Fruit fly (Drosophila melanogaster) whole organism, embryonic: ENCODE measurements around the gene CG11670.

ENCODE experiments used
- Bgb ChIP-seq: fragments of 200-800 bp; sonication (Bioruptor generic); IDR thresholded peaks from 2 replicates; pipeline ENCODE4 v1.3.6; 2022; ENCODE audit warnings: missing biosample characterization, missing genetic modification characterization; ENCODE audit not compliant: partially characterized antibody
- CG10959 ChIP-seq: fragments of 200-800 bp; sonication (Bioruptor generic); IDR thresholded peaks from 2 replicates; pipeline ENCODE4 v1.3.6; 2022; ENCODE audit warnings: missing biosample characterization, missing genetic modification characterization
- CG10979 ChIP-seq: fragments of 200-800 bp; sonication (Bioruptor generic); optimal IDR thresholded peaks from 2 replicates; lab custom pipeline; 2018; ENCODE audit warnings: missing biosample characterization, mild to moderate bottlenecking, missing genetic modification characterization, moderate library complexity
- CG11504 ChIP-seq: fragments of 200-800 bp; sonication (Bioruptor generic); optimal IDR thresholded peaks from 3 replicates; lab custom pipeline; 2019; ENCODE audit warnings: missing biosample characterization, mild to moderate bottlenecking, missing genetic modification characterization, moderate library complexity
- CG11695 ChIP-seq: fragments of 200-800 bp; sonication (Bioruptor generic); IDR thresholded peaks from 3 replicates; pipeline ENCODE4 v1.3.6; 2022; ENCODE audit warnings: missing biosample characterization, missing genetic modification characterization
- CG12155 ChIP-seq: fragments of 200-800 bp; sonication (Bioruptor generic); optimal IDR thresholded peaks from 3 replicates; lab custom pipeline; 2016; ENCODE audit warnings: missing biosample characterization, missing genetic modification characterization
- CG1233 ChIP-seq: fragments of 200-800 bp; sonication (Bioruptor generic); optimal IDR thresholded peaks from 4 replicates; lab custom pipeline; 2018; ENCODE audit warnings: missing biosample characterization, mild to moderate bottlenecking, missing genetic modification characterization
- CG13123 ChIP-seq: fragments of 200-800 bp; sonication (Bioruptor generic); optimal IDR thresholded peaks from 2 replicates; lab custom pipeline; 2016; ENCODE audit warnings: missing biosample characterization, missing genetic modification characterization
- CG14050 ChIP-seq: fragments of 200-800 bp; sonication (Bioruptor generic); IDR thresholded peaks from 3 replicates; pipeline ENCODE4 v1.3.6; 2022; ENCODE audit warnings: missing biosample characterization, missing genetic modification characterization
- CG17328 ChIP-seq: fragments of 200-800 bp; sonication (Bioruptor generic); IDR thresholded peaks from 2 replicates; pipeline ENCODE4 v1.3.6; 2022; ENCODE audit warnings: missing biosample characterization, missing genetic modification characterization
- CG17359 ChIP-seq: fragments of 200-800 bp; sonication (Bioruptor generic); optimal IDR thresholded peaks from 3 replicates; lab custom pipeline; 2018; ENCODE audit warnings: missing biosample characterization, mild to moderate bottlenecking, missing genetic modification characterization, moderate library complexity
- CG17802 ChIP-seq: fragments of 200-800 bp; sonication (Bioruptor generic); optimal IDR thresholded peaks from 2 replicates; lab custom pipeline; 2018; ENCODE audit warnings: missing biosample characterization, mild to moderate bottlenecking, missing genetic modification characterization, moderate library complexity
- CG17912 ChIP-seq: fragments of 200-800 bp; sonication (Bioruptor generic); optimal IDR thresholded peaks from 2 replicates; lab custom pipeline; 2018; ENCODE audit warnings: missing biosample characterization, mild to moderate bottlenecking, missing genetic modification characterization
- CG18764 ChIP-seq: fragments of 200-800 bp; sonication (Bioruptor generic); optimal IDR thresholded peaks from 3 replicates; lab custom pipeline; 2016; ENCODE audit warnings: missing biosample characterization, missing genetic modification characterization
- CG2875 ChIP-seq: fragments of 200-800 bp; sonication (Bioruptor generic); optimal IDR thresholded peaks from 2 replicates; lab custom pipeline; 2017; ENCODE audit warnings: missing biosample characterization, mild to moderate bottlenecking, missing genetic modification characterization, missing genetic modification reagents
- CG30431 ChIP-seq: fragments of 200-800 bp; sonication (Bioruptor generic); optimal IDR thresholded peaks from 2 replicates; lab custom pipeline; 2017; ENCODE audit warnings: missing biosample characterization, missing genetic modification characterization
- CG31388 ChIP-seq: fragments of 200-800 bp; sonication (Bioruptor generic); optimal IDR thresholded peaks from 2 replicates; lab custom pipeline; 2016; ENCODE audit warnings: missing biosample characterization, missing genetic modification characterization
- CG4282 ChIP-seq: fragments of 200-800 bp; sonication (Bioruptor generic); optimal IDR thresholded peaks from 2 replicates; lab custom pipeline; 2016; ENCODE audit warnings: missing biosample characterization, missing genetic modification characterization
- CG5245 ChIP-seq: fragments of 200-800 bp; sonication (Bioruptor generic); optimal IDR thresholded peaks from 3 replicates; lab custom pipeline; 2016; ENCODE audit warnings: missing biosample characterization, missing genetic modification characterization
- CG7745 ChIP-seq: fragments of 200-800 bp; sonication (Bioruptor generic); optimal IDR thresholded peaks from 2 replicates; lab custom pipeline; 2018; ENCODE audit warnings: missing biosample characterization, mild to moderate bottlenecking, missing genetic modification characterization, moderate library complexity
- CG7786 ChIP-seq: fragments of 200-800 bp; sonication (Bioruptor generic); optimal IDR thresholded peaks from 2 replicates; lab custom pipeline; 2016; ENCODE audit warnings: missing biosample characterization, missing genetic modification characterization
- CG8944 ChIP-seq: fragments of 200-800 bp; sonication (Bioruptor generic); optimal IDR thresholded peaks from 3 replicates; lab custom pipeline; 2016; ENCODE audit warnings: missing biosample characterization, missing genetic modification characterization
- Dek ChIP-seq: fragments of 200-800 bp; sonication (Bioruptor generic); optimal IDR thresholded peaks from 3 replicates; lab custom pipeline; 2019; ENCODE audit warnings: missing biosample characterization, mild to moderate bottlenecking, missing genetic modification characterization, moderate library complexity
- HmgZ ChIP-seq: fragments of 200-800 bp; sonication (Bioruptor generic); optimal IDR thresholded peaks from 2 replicates; lab custom pipeline; 2018; ENCODE audit warnings: missing biosample characterization, mild to moderate bottlenecking, missing genetic modification characterization
- Jarid2 ChIP-seq: fragments of 200-800 bp; sonication (Bioruptor generic); optimal IDR thresholded peaks from 3 replicates; lab custom pipeline; 2017; ENCODE audit warnings: mild to moderate bottlenecking, missing biosample characterization, missing genetic modification reagents, missing genetic modification characterization
- Mes4 ChIP-seq: fragments of 200-800 bp; sonication (Bioruptor generic); optimal IDR thresholded peaks from 2 replicates; lab custom pipeline; 2016; ENCODE audit warnings: missing biosample characterization, missing genetic modification characterization
- Sry-δ ChIP-seq: fragments of 200-800 bp; sonication (Bioruptor generic); optimal IDR thresholded peaks from 2 replicates; lab custom pipeline; 2016; ENCODE audit warnings: missing biosample characterization, missing genetic modification characterization
- abd-A ChIP-seq: fragments of 200-800 bp; sonication (Bioruptor generic); optimal IDR thresholded peaks from 3 replicates; lab custom pipeline; 2019; ENCODE audit warnings: missing biosample characterization, mild to moderate bottlenecking, missing genetic modification characterization, moderate library complexity
- bcd ChIP-seq: fragments of 200-800 bp; sonication (Bioruptor generic); optimal IDR thresholded peaks from 2 replicates; lab custom pipeline; 2017; ENCODE audit warnings: missing biosample characterization, mild to moderate bottlenecking, missing genetic modification characterization
- br ChIP-seq: fragments of >200 bp; optimal IDR thresholded peaks from 2 replicates; lab custom pipeline; 2017
- btn ChIP-seq: fragments of 200-800 bp; sonication (Bioruptor generic); optimal IDR thresholded peaks from 2 replicates; lab custom pipeline; 2016; ENCODE audit warnings: missing biosample characterization, missing genetic modification characterization
- corto ChIP-seq: fragments of 200-800 bp; sonication (Bioruptor generic); optimal IDR thresholded peaks from 2 replicates; lab custom pipeline; 2016; ENCODE audit warnings: missing biosample characterization, mild to moderate bottlenecking, missing genetic modification characterization, moderate library complexity
- disco-r ChIP-seq: fragments of 200-800 bp; sonication (Bioruptor generic); optimal IDR thresholded peaks from 2 replicates; lab custom pipeline; 2016; ENCODE audit warnings: missing biosample characterization, missing genetic modification characterization
- grau ChIP-seq: fragments of 200-800 bp; optimal IDR thresholded peaks from 3 replicates; lab custom pipeline; 2019; ENCODE audit warnings: missing biosample characterization, mild to moderate bottlenecking, missing genetic modification characterization, moderate library complexity
- gsb-n ChIP-seq: fragments of 200-800 bp; sonication (Bioruptor generic); optimal IDR thresholded peaks from 3 replicates; lab custom pipeline; 2018; ENCODE audit warnings: missing biosample characterization, mild to moderate bottlenecking, missing genetic modification characterization
- gt ChIP-seq: fragments of 200-800 bp; sonication (Bioruptor generic); IDR thresholded peaks from 2 replicates; pipeline ENCODE4 v1.3.6; 2022; ENCODE audit warnings: missing biosample characterization, missing genetic modification characterization
- kay ChIP-seq: fragments of 200-800 bp; sonication (Bioruptor generic); optimal IDR thresholded peaks from 2 replicates; lab custom pipeline; 2016; ENCODE audit warnings: missing biosample characterization, missing genetic modification characterization
- knrl ChIP-seq: fragments of 200-800 bp; sonication (Bioruptor generic); IDR thresholded peaks from 3 replicates; pipeline ENCODE4 v1.3.6; 2022; ENCODE audit warnings: missing biosample characterization, missing genetic modification characterization; ENCODE audit not compliant: partially characterized antibody
- lov ChIP-seq, 2 experiments: fragments of 200-800 bp in 1 of 2; fragments of >200 bp in 1 of 2; sonication (Bioruptor generic) in 1 of 2; IDR thresholded peaks in 1 of 2; optimal IDR thresholded peaks in 1 of 2; 2 replicates in 1 of 2; 3 replicates in 1 of 2; pipeline versions ENCODE4 v1.3.6 to Lab custom; 2017 to 2022; ENCODE audit warnings: missing biosample characterization in 1 of 2, missing genetic modification characterization in 1 of 2
- nau ChIP-seq: fragments of 200-800 bp; sonication (Bioruptor generic); optimal IDR thresholded peaks from 3 replicates; lab custom pipeline; 2017; ENCODE audit warnings: missing biosample characterization, mild to moderate bottlenecking, missing genetic modification characterization, missing genetic modification reagents
- oc ChIP-seq: fragments of 200-800 bp; sonication (Bioruptor generic); optimal IDR thresholded peaks from 2 replicates; lab custom pipeline; 2018; ENCODE audit warnings: missing biosample characterization, mild to moderate bottlenecking, missing genetic modification characterization, moderate library complexity
- prd ChIP-seq, 3 experiments: fragments of >200 bp in 2 of 3; fragments of 200-800 bp in 1 of 3; sonication (Bioruptor generic) in 1 of 3; optimal IDR thresholded peaks in 2 of 3; IDR thresholded peaks in 1 of 3; 2 replicates in 2 of 3; 3 replicates in 1 of 3; pipeline versions ENCODE4 v1.3.6 to Lab custom; 2017 to 2022; ENCODE audit warnings: missing biosample characterization in 1 of 3, missing genetic modification characterization in 1 of 3
- pzg ChIP-seq: fragments of 200-800 bp; sonication (Bioruptor generic); optimal IDR thresholded peaks from 3 replicates; lab custom pipeline; 2018; ENCODE audit warnings: missing biosample characterization, mild to moderate bottlenecking, missing genetic modification characterization, moderate library complexity
- sens-2 ChIP-seq: fragments of 200-800 bp; sonication (Bioruptor generic); IDR thresholded peaks from 2 replicates; pipeline ENCODE4 v1.3.6; 2022; ENCODE audit warnings: missing biosample characterization, missing genetic modification characterization
- sisA ChIP-seq: fragments of 200-800 bp; sonication (Bioruptor generic); IDR thresholded peaks from 2 replicates; pipeline ENCODE4 v1.3.6; 2022; ENCODE audit warnings: missing biosample characterization, missing genetic modification characterization
- slbo ChIP-seq: fragments of 200-800 bp; sonication (Bioruptor generic); IDR thresholded peaks from 2 replicates; pipeline ENCODE4 v1.3.6; 2022; ENCODE audit warnings: missing biosample characterization, missing genetic modification characterization
- tap ChIP-seq: fragments of 200-800 bp; optimal IDR thresholded peaks from 3 replicates; lab custom pipeline; 2019; ENCODE audit warnings: missing biosample characterization, mild to moderate bottlenecking, missing genetic modification characterization, moderate library complexity
- wek ChIP-seq: fragments of 200-800 bp; sonication (Bioruptor generic); optimal IDR thresholded peaks from 3 replicates; lab custom pipeline; 2018; ENCODE audit warnings: missing biosample characterization, mild to moderate bottlenecking, missing genetic modification characterization, moderate library complexity
- zfh1 ChIP-seq: fragments of 200-800 bp; sonication (Bioruptor generic); IDR thresholded peaks from 3 replicates; pipeline ENCODE4 v1.3.6; 2022; ENCODE audit warnings: missing biosample characterization, missing genetic modification characterization

CG11670 gene

dm6 chr3R:13051942-13052693, 10.3 kb downstream of the CG11670 start, which contains the start of gene pic (continued):
- TF ChIP-seq CG1233 (GFP tag; lab: Kevin White, UChicago) (no peak), CG30431 (GFP tag; lab: Kevin White, UChicago) (no peak), gsb-n (no peak), kay (GFP tag; lab: Kevin White, UChicago) (peak; percentile 26), disco-r (GFP tag; lab: Kevin White, UChicago) (no peak), CG11695 (no peak), Bgb (GFP tag; lab: Robert Waterston, UW) (peak; percentile 75), btn (GFP tag; lab: Kevin White, UChicago) (no peak), CG10959 (GFP tag; lab: Robert Waterston, UW) (no peak), CG17912 (no peak), CG13123 (GFP tag; lab: Kevin White, UChicago) (no peak), grau (tag; lab: Kevin White, UChicago) (no peak), lov (optimal IDR thresholded peaks at IDR 0.05; lab: Kevin White, UChicago) (no peak), lov (GFP tag; IDR thresholded peaks at IDR 0.05; lab: Robert Waterston, UW) (no peak), abd-A (no peak), slbo (GFP tag; lab: Robert Waterston, UW) (no peak), CG31388 (GFP tag; lab: Kevin White, UChicago) (no peak), Sry-δ (peak; percentile 85), CG18764 (GFP tag; lab: Kevin White, UChicago) (no peak), CG7786 (GFP tag; lab: Kevin White, UChicago) (no peak), Mes4 (GFP tag; lab: Kevin White, UChicago) (no peak), sens-2 (GFP tag; lab: Robert Waterston, UW) (no peak), CG17802 (no peak), CG11504 (tag; lab: Kevin White, UChicago) (no peak), CG17328 (no peak), CG7745 (no peak), CG14050 (GFP tag; lab: Robert Waterston, UW) (no peak), pzg (GFP tag; lab: Kevin White, UChicago) (peak; percentile 77), HmgZ (no peak), zfh1 (no peak), tap (tag; lab: Kevin White, UChicago) (no peak), bcd (GFP tag; lab: Kevin White, UChicago) (no peak), gt (GFP tag; lab: Robert Waterston, UW) (no peak), sisA (no peak), Jarid2 (GFP tag; lab: Kevin White, UChicago) (no peak), CG2875 (no peak), knrl (GFP tag; lab: Robert Waterston, UW) (peak; percentile 85), nau (no peak), br (no peak), CG10979 (no peak), CG8944 (GFP tag; lab: Kevin White, UChicago) (no peak), wek (GFP tag; lab: Kevin White, UChicago) (no peak), CG12155 (GFP tag; lab: Kevin White, UChicago) (no peak), CG4282 (GFP tag; lab: Kevin White, UChicago) (no peak), prd (optimal IDR thresholded peaks at IDR 0.05; lab: Kevin White, UChicago) (no peak), prd (GFP tag; IDR thresholded peaks at IDR 0.05; lab: Robert Waterston, UW) (no peak), corto (GFP tag; lab: Kevin White, UChicago) (no peak), CG5245 (GFP tag; lab: Kevin White, UChicago) (no peak), CG17359 (no peak), oc (tag; lab: Kevin White, UChicago) (no peak), Dek (no peak)
